Fruit fly (Drosophila melanogaster) whole organism, embryonic: ENCODE measurements around the gene CG8112.

Experiments
- Awh ChIP-seq: fragments of 200-800 bp; sonication (Bioruptor generic); IDR thresholded peaks from 2 replicates; pipeline ENCODE4, ENCODE4 v1.3.6; 2022; ENCODE audit warnings: missing biosample characterization, missing genetic modification characterization
- BEAF-32 ChIP-seq: fragments of 200-800 bp; sonication (Bioruptor generic); optimal IDR thresholded peaks from 3 replicates; lab custom pipeline; 2017; ENCODE audit warnings: missing biosample characterization, missing genetic modification characterization, mild to moderate bottlenecking, moderate library complexity, missing genetic modification reagents
- CG10267 ChIP-seq: fragments of 200-800 bp; sonication (Bioruptor generic); optimal IDR thresholded peaks from 2 replicates; lab custom pipeline; 2018; ENCODE audit warnings: missing biosample characterization, mild to moderate bottlenecking, missing genetic modification characterization, moderate library complexity
- CG10321 ChIP-seq: fragments of 200-800 bp; sonication (Bioruptor generic); IDR thresholded peaks from 2 replicates; pipeline ENCODE4 v1.3.6; 2022; ENCODE audit warnings: missing biosample characterization, missing genetic modification characterization
- CG10366 ChIP-seq: fragments of 200-800 bp; sonication (Bioruptor generic); IDR thresholded peaks from 2 replicates; pipeline ENCODE4 v1.3.6; 2022; ENCODE audit warnings: missing biosample characterization, missing genetic modification characterization
- CG10543 ChIP-seq: fragments of 200-800 bp; sonication (Bioruptor generic); optimal IDR thresholded peaks from 3 replicates; lab custom pipeline; 2017; ENCODE audit warnings: missing biosample characterization, mild to moderate bottlenecking, missing genetic modification characterization, moderate library complexity
- CG10979 ChIP-seq: fragments of 200-800 bp; sonication (Bioruptor generic); optimal IDR thresholded peaks from 2 replicates; lab custom pipeline; 2018; ENCODE audit warnings: missing biosample characterization, mild to moderate bottlenecking, missing genetic modification characterization, moderate library complexity
- CG12104 ChIP-seq: fragments of 200-800 bp; sonication (Bioruptor generic); optimal IDR thresholded peaks from 3 replicates; lab custom pipeline; 2016; ENCODE audit warnings: missing biosample characterization, missing genetic modification characterization
- CG13624 ChIP-seq: fragments of 200-800 bp; sonication (Bioruptor generic); optimal IDR thresholded peaks from 2 replicates; lab custom pipeline; 2016; ENCODE audit warnings: missing biosample characterization, missing genetic modification characterization
- CG13775 ChIP-seq: fragments of 200-800 bp; sonication (Bioruptor generic); optimal IDR thresholded peaks from 3 replicates; lab custom pipeline; 2017; ENCODE audit warnings: missing biosample characterization, mild to moderate bottlenecking, missing genetic modification characterization
- CG14965 ChIP-seq: fragments of 200-800 bp; sonication (Bioruptor generic); optimal IDR thresholded peaks from 2 replicates; lab custom pipeline; 2016; ENCODE audit warnings: missing biosample characterization, missing genetic modification characterization, borderline replicate concordance
- CG15601 ChIP-seq: fragments of 200-800 bp; sonication (Bioruptor generic); optimal IDR thresholded peaks from 3 replicates; lab custom pipeline; 2019; ENCODE audit warnings: missing biosample characterization, mild to moderate bottlenecking, missing genetic modification characterization, moderate library complexity
- CG1602 ChIP-seq: fragments of 200-800 bp; sonication (Bioruptor generic); optimal IDR thresholded peaks from 3 replicates; lab custom pipeline; 2016; ENCODE audit warnings: missing biosample characterization, missing genetic modification characterization
- CG1792 ChIP-seq: fragments of 200-800 bp; sonication (Bioruptor generic); optimal IDR thresholded peaks from 2 replicates; lab custom pipeline; 2016; ENCODE audit warnings: missing biosample characterization, missing genetic modification characterization
- CG9437 ChIP-seq: fragments of 200-800 bp; sonication (Bioruptor generic); optimal IDR thresholded peaks from 2 replicates; lab custom pipeline; 2018; ENCODE audit warnings: missing biosample characterization, mild to moderate bottlenecking, missing genetic modification characterization
- Dip3 ChIP-seq: fragments of 200-800 bp; sonication (Bioruptor generic); optimal IDR thresholded peaks from 3 replicates; lab custom pipeline; 2016; ENCODE audit warnings: missing biosample characterization, missing genetic modification characterization
- HLH4C ChIP-seq: fragments of 200-800 bp; sonication (Bioruptor generic); IDR thresholded peaks from 3 replicates; pipeline ENCODE4 v1.3.6; 2022; ENCODE audit warnings: missing biosample characterization, missing genetic modification characterization; ENCODE audit not compliant: partially characterized antibody
- HmgD ChIP-seq: fragments of 200-800 bp; sonication (Bioruptor generic); optimal IDR thresholded peaks from 3 replicates; lab custom pipeline; 2016; ENCODE audit warnings: missing biosample characterization, missing genetic modification characterization
- Hmx ChIP-seq: fragments of 200-800 bp; sonication (Bioruptor generic); optimal IDR thresholded peaks from 2 replicates; lab custom pipeline; 2016; ENCODE audit warnings: missing biosample characterization, missing genetic modification characterization
- Hsf ChIP-seq: fragments of 200-800 bp; sonication (Bioruptor generic); optimal IDR thresholded peaks from 3 replicates; lab custom pipeline; 2016; ENCODE audit warnings: missing biosample characterization, missing genetic modification characterization
- MTF-1 ChIP-seq: fragments of 200-800 bp; sonication (Bioruptor generic); optimal IDR thresholded peaks from 2 replicates; lab custom pipeline; 2018; ENCODE audit warnings: missing biosample characterization, mild to moderate bottlenecking, missing genetic modification characterization, borderline replicate concordance
- Med ChIP-seq: fragments of 200-800 bp; sonication (Bioruptor generic); peaks from one replicate; lab custom pipeline; 2016; ENCODE audit warnings: missing biosample characterization, missing genetic modification characterization, mild to moderate bottlenecking, inconsistent platforms, moderate library complexity
- NC2α ChIP-seq: fragments of 200-800 bp; sonication (Bioruptor generic); optimal IDR thresholded peaks from 2 replicates; lab custom pipeline; 2016; ENCODE audit warnings: missing biosample characterization, missing genetic modification characterization
- Opbp ChIP-seq: fragments of 200-800 bp; sonication (Bioruptor generic); IDR thresholded peaks from 3 replicates; pipeline ENCODE4 v1.3.6; 2022; ENCODE audit warnings: missing biosample characterization, missing genetic modification characterization; ENCODE audit not compliant: partially characterized antibody
- Poxn ChIP-seq: fragments of 200-800 bp; sonication (Bioruptor generic); IDR thresholded peaks from 2 replicates; pipeline ENCODE4 v1.3.6; 2022; ENCODE audit warnings: missing biosample characterization, missing genetic modification characterization
- Stat92E ChIP-seq, 3 experiments: fragments of >200 bp in 2 of 3; fragments of 200-800 bp in 1 of 3; sonication (Bioruptor generic) in 1 of 3; optimal IDR thresholded peaks; 2 replicates each; lab custom pipeline; 2017 to 2019; ENCODE audit warnings: missing biosample characterization in 3 of 3, missing genetic modification characterization in 3 of 3, mild to moderate bottlenecking in 1 of 3, moderate library complexity in 1 of 3
- ato ChIP-seq: fragments of 200-800 bp; sonication (Bioruptor generic); IDR thresholded peaks from 2 replicates; pipeline ENCODE4 v1.3.6; 2022; ENCODE audit warnings: missing biosample characterization, missing genetic modification characterization; ENCODE audit not compliant: partially characterized antibody
- bbx ChIP-seq: fragments of 200-800 bp; sonication (Bioruptor generic); IDR thresholded peaks from 2 replicates; pipeline ENCODE4 v1.3.6; 2022; ENCODE audit warnings: missing biosample characterization, missing genetic modification characterization; ENCODE audit not compliant: partially characterized antibody
- bsh ChIP-seq, 2 experiments: fragments of 200-800 bp; sonication (Bioruptor generic); optimal IDR thresholded peaks; 2 replicates each; lab custom pipeline; 2017 to 2018; ENCODE audit warnings: mild to moderate bottlenecking in 2 of 2, missing biosample characterization in 2 of 2, missing genetic modification characterization in 2 of 2, moderate library complexity in 1 of 2
- btn ChIP-seq: fragments of 200-800 bp; sonication (Bioruptor generic); optimal IDR thresholded peaks from 2 replicates; lab custom pipeline; 2016; ENCODE audit warnings: missing biosample characterization, missing genetic modification characterization
- cas ChIP-seq: fragments of 200-800 bp; sonication (Bioruptor generic); IDR thresholded peaks from 2 replicates; pipeline ENCODE4 v1.3.6; 2022; ENCODE audit warnings: missing biosample characterization, missing genetic modification characterization
- chinmo ChIP-seq: fragments of 200-800 bp; sonication (Bioruptor generic); IDR thresholded peaks from 4 replicates; pipeline ENCODE4 v1.3.6; 2022; ENCODE audit warnings: missing biosample characterization, missing genetic modification characterization; ENCODE audit not compliant: partially characterized antibody
- disco-r ChIP-seq: fragments of 200-800 bp; sonication (Bioruptor generic); optimal IDR thresholded peaks from 2 replicates; lab custom pipeline; 2016; ENCODE audit warnings: missing biosample characterization, missing genetic modification characterization
- gro ChIP-seq: fragments of 200-800 bp; sonication (Bioruptor generic); optimal IDR thresholded peaks from 2 replicates; lab custom pipeline; 2016; ENCODE audit warnings: missing biosample characterization, missing genetic modification characterization
- jing ChIP-seq: fragments of 200-800 bp; sonication (Bioruptor generic); optimal IDR thresholded peaks from 2 replicates; lab custom pipeline; 2018; ENCODE audit warnings: missing biosample characterization, mild to moderate bottlenecking, missing genetic modification characterization
- lbe ChIP-seq: fragments of 200-800 bp; sonication (Bioruptor generic); optimal IDR thresholded peaks from 2 replicates; lab custom pipeline; 2016; ENCODE audit warnings: missing biosample characterization, mild to moderate bottlenecking, missing genetic modification characterization
- oc ChIP-seq: fragments of 200-800 bp; sonication (Bioruptor generic); optimal IDR thresholded peaks from 2 replicates; lab custom pipeline; 2018; ENCODE audit warnings: missing biosample characterization, mild to moderate bottlenecking, missing genetic modification characterization, moderate library complexity
- pan ChIP-seq, 4 experiments: fragments of >200 bp in 3 of 4; fragments of 200-800 bp in 1 of 4; sonication (Bioruptor generic) in 1 of 4; optimal IDR thresholded peaks in 3 of 4; IDR thresholded peaks in 1 of 4; 2 replicates each; pipeline versions ENCODE4 v1.3.6 to Lab custom; 2017 to 2022; ENCODE audit warnings: missing biosample characterization in 2 of 4, missing genetic modification characterization in 2 of 4, mixed read lengths in 1 of 4
- schlank ChIP-seq: fragments of 200-800 bp; sonication (Bioruptor generic); optimal IDR thresholded peaks from 2 replicates; lab custom pipeline; 2018; ENCODE audit warnings: missing biosample characterization, mild to moderate bottlenecking, missing genetic modification characterization
- sim ChIP-seq: fragments of 200-800 bp; sonication (Bioruptor generic); IDR thresholded peaks from 2 replicates; pipeline ENCODE4 v1.3.6; 2022; ENCODE audit warnings: missing biosample characterization, missing genetic modification characterization
- sna ChIP-seq: fragments of 200-800 bp; sonication (Bioruptor generic); IDR thresholded peaks from 2 replicates; pipeline ENCODE4 v1.3.6; 2022; ENCODE audit warnings: missing biosample characterization, missing genetic modification characterization; ENCODE audit not compliant: partially characterized antibody
- ssp ChIP-seq: fragments of 200-800 bp; sonication (Bioruptor generic); IDR thresholded peaks from 2 replicates; pipeline ENCODE4 v1.3.6; 2022; ENCODE audit warnings: missing biosample characterization, missing genetic modification characterization
- tll ChIP-seq, 2 experiments: fragments of 200-800 bp in 1 of 2; fragments of >200 bp in 1 of 2; sonication (Bioruptor generic) in 1 of 2; optimal IDR thresholded peaks; 2 replicates each; lab custom pipeline; 2017 to 2019; ENCODE audit warnings: missing biosample characterization in 2 of 2, missing genetic modification characterization in 2 of 2, mild to moderate bottlenecking in 1 of 2, moderate library complexity in 1 of 2
- toy ChIP-seq: fragments of 200-800 bp; sonication (Bioruptor generic); IDR thresholded peaks from 2 replicates; pipeline ENCODE4 v1.3.6; 2022; ENCODE audit warnings: missing biosample characterization, missing genetic modification characterization
- vnd ChIP-seq: fragments of 200-800 bp; sonication (Bioruptor generic); IDR thresholded peaks from 3 replicates; pipeline ENCODE4 v1.3.6; 2022; ENCODE audit warnings: missing biosample characterization, missing genetic modification characterization; ENCODE audit not compliant: partially characterized antibody
- zen2 ChIP-seq: fragments of 200-800 bp; sonication (Bioruptor generic); IDR thresholded peaks from 3 replicates; pipeline ENCODE4 v1.3.6; 2022; ENCODE audit warnings: missing biosample characterization, missing genetic modification characterization; ENCODE audit not compliant: partially characterized antibody
- zfh1 ChIP-seq: fragments of 200-800 bp; sonication (Bioruptor generic); IDR thresholded peaks from 3 replicates; pipeline ENCODE4 v1.3.6; 2022; ENCODE audit warnings: missing biosample characterization, missing genetic modification characterization

The CG8112 gene

dm6 chr3R:8715851-8716550 is 3.3 kb downstream of the CG8112 start, which contains the start of gene TMEM216 (continued):
- TF ChIP-seq CG9437 (no peak), bsh (GFP tag; optimal IDR thresholded peaks at IDR 0.05; lab: Kevin White, UChicago) (peak in 1 of 2 experiments; percentile 15), CG1792 (no peak), zfh1 (GFP tag; lab: Robert Waterston, UW) (no peak), disco-r (GFP tag; lab: Kevin White, UChicago) (no peak), oc (no peak), CG10979 (tag; lab: Kevin White, UChicago) (no peak), CG10543 (peak; percentile 36), NC2α (no peak), CG13624 (GFP tag; lab: Kevin White, UChicago) (no peak), Med (GFP tag; lab: Kevin White, UChicago) (peak; percentile 76), sim (GFP tag; lab: Robert Waterston, UW) (no peak), CG15601 (tag; lab: Kevin White, UChicago) (no peak), Poxn (GFP tag; lab: Robert Waterston, UW) (no peak), CG1602 (no peak), chinmo (peak; percentile 84; the same call in 1 of the 4 replicates), schlank (tag; lab: Kevin White, UChicago) (no peak), Hmx (GFP tag; lab: Kevin White, UChicago) (no peak), gro (peak; percentile 24), toy (GFP tag; lab: Robert Waterston, UW) (no peak), CG10267 (peak; percentile 52), bbx (GFP tag; lab: Robert Waterston, UW) (peak; percentile 66), CG10321 (GFP tag; lab: Robert Waterston, UW) (no peak), Hsf (GFP tag; lab: Kevin White, UChicago) (no peak), zen2 (GFP tag; lab: Robert Waterston, UW) (no peak), CG12104 (GFP tag; lab: Kevin White, UChicago) (no peak), Awh (no peak), HLH4C (GFP tag; lab: Robert Waterston, UW) (peak; percentile 71), BEAF-32 (GFP tag; lab: Kevin White, UChicago) (peak; percentile 60), tll (GFP tag; optimal IDR thresholded peaks at IDR 0.05; lab: Kevin White, UChicago) (no peak), ato (GFP tag; lab: Robert Waterston, UW) (peak; percentile 18; the same call in 1 of the 2 replicates), vnd (GFP tag; lab: Robert Waterston, UW) (0 out of 3 replicates have a peak, but pooled peaks have one; percentile 34), CG10366 (GFP tag; lab: Robert Waterston, UW) (no peak), ssp (no peak), Opbp (GFP tag; lab: Robert Waterston, UW) (0 out of 3 replicates have a peak, but pooled peaks have one; percentile 5), lbe (peak; percentile 11), jing (GFP tag; lab: Kevin White, UChicago) (no peak), btn (no peak), cas (GFP tag; lab: Robert Waterston, UW) (no peak), Stat92E (GFP tag; optimal IDR thresholded peaks at IDR 0.05; lab: Kevin White, UChicago) (peak in 1 of 3 experiments; percentile 33), sna (no peak), MTF-1 (GFP tag; lab: Kevin White, UChicago) (peak; percentile 25), CG13775 (no peak), HmgD (GFP tag; lab: Kevin White, UChicago) (no peak), pan (optimal IDR thresholded peaks at IDR 0.05; lab: Kevin White, UChicago) (no peak), pan (GFP tag; optimal IDR thresholded peaks at IDR 0.05 in 1 of 2, IDR thresholded peaks at IDR 0.05 in 1 of 2) (no peak), Dip3 (GFP tag; lab: Kevin White, UChicago) (no peak), CG14965 (no peak)
